Worm (Caenorhabditis elegans) whole organism, late embryonic: ENCODE results near the gene anmt-3.
A peak's percentile ranks its signal among the peaks of the same experiment; 100 is the strongest.
"Not testable (repeated sequence)": the region's sequence is repeated elsewhere in the genome, so short reads cannot be mapped to it uniquely, and the experiment has no call there.

Source experiments
- C08G9.2 ChIP-seq: sonication (generic microtip); optimal IDR thresholded peaks from 2 replicates; lab custom pipeline; 2016; ENCODE audit warnings: mild to moderate bottlenecking, missing genetic modification characterization, moderate library complexity, missing compliant biosample characterization
- K02D7.2 ChIP-seq: sonication (generic microtip); optimal IDR thresholded peaks from 2 replicates; lab custom pipeline; 2017; ENCODE audit warnings: mild to moderate bottlenecking, missing genetic modification characterization, missing compliant biosample characterization
- T23F11.4 ChIP-seq: fragments of 200-800 bp; sonication (Bioruptor generic); optimal IDR thresholded peaks from 2 replicates; lab custom pipeline; 2018; ENCODE audit warnings: mild to moderate bottlenecking, missing genetic modification characterization, missing compliant biosample characterization
- ahr-1 ChIP-seq: sonication (generic microtip); optimal IDR thresholded peaks from 2 replicates; lab custom pipeline; 2016; ENCODE audit warnings: missing genetic modification characterization, missing compliant biosample characterization
- ama-1 ChIP-seq: fragments of 150-350 bp; optimal IDR thresholded peaks from 2 replicates; lab custom pipeline; 2014
- ceh-14 ChIP-seq: sonication (generic microtip); optimal IDR thresholded peaks from 2 replicates; lab custom pipeline; 2016; ENCODE audit warnings: missing genotype, missing genetic modification characterization, missing compliant biosample characterization
- ceh-18 ChIP-seq: sonication (generic microtip); optimal IDR thresholded peaks from 2 replicates; lab custom pipeline; 2016; ENCODE audit warnings: missing genetic modification characterization, missing compliant biosample characterization
- ceh-2 ChIP-seq: sonication (generic microtip); optimal IDR thresholded peaks from 2 replicates; lab custom pipeline; 2016; ENCODE audit warnings: missing genotype, missing genetic modification characterization, missing compliant biosample characterization
- ceh-24 ChIP-seq: sonication (generic microtip); optimal IDR thresholded peaks from 2 replicates; lab custom pipeline; 2016; ENCODE audit warnings: mild to moderate bottlenecking, missing genetic modification characterization, missing compliant biosample characterization
- ceh-30 ChIP-seq: fragments of 150-350 bp; optimal IDR thresholded peaks from 2 replicates; lab custom pipeline; 2014; ENCODE audit warnings: missing biosample characterization, missing genetic modification characterization
- ceh-34 ChIP-seq: sonication (generic microtip); optimal IDR thresholded peaks from 2 replicates; lab custom pipeline; 2016; ENCODE audit warnings: mild to moderate bottlenecking, missing genetic modification characterization, missing compliant biosample characterization
- dve-1 ChIP-seq: sonication (generic microtip); optimal IDR thresholded peaks from 2 replicates; lab custom pipeline; 2017; ENCODE audit warnings: antibody characterized with exemption, mild to moderate bottlenecking, missing genetic modification characterization, missing compliant biosample characterization
- ets-4 ChIP-seq: sonication (generic microtip); optimal IDR thresholded peaks from 2 replicates; lab custom pipeline; 2016; ENCODE audit warnings: missing genetic modification characterization, missing compliant biosample characterization
- fkh-10 ChIP-seq: fragments of 150-350 bp; optimal IDR thresholded peaks from 2 replicates; lab custom pipeline; 2014; ENCODE audit warnings: missing biosample characterization, missing genetic modification reagents, missing genetic modification characterization
- hlh-15 ChIP-seq: sonication (generic microtip); optimal IDR thresholded peaks from 2 replicates; lab custom pipeline; 2016; ENCODE audit warnings: missing genetic modification characterization, missing compliant biosample characterization
- hlh-6 ChIP-seq: sonication (generic microtip); optimal IDR thresholded peaks from 2 replicates; lab custom pipeline; 2016; ENCODE audit warnings: missing genotype, missing genetic modification characterization, missing compliant biosample characterization
- lim-6 ChIP-seq: sonication (generic microtip); optimal IDR thresholded peaks from 2 replicates; lab custom pipeline; 2016; ENCODE audit warnings: missing genetic modification characterization, missing compliant biosample characterization
- lin-11 ChIP-seq: fragments of 200-800 bp; sonication (Bioruptor generic); optimal IDR thresholded peaks from 2 replicates; lab custom pipeline; 2018; ENCODE audit warnings: mild to moderate bottlenecking, missing genetic modification characterization, missing compliant biosample characterization
- madf-2 ChIP-seq: sonication (generic microtip); optimal IDR thresholded peaks from 2 replicates; lab custom pipeline; 2017; ENCODE audit warnings: missing genetic modification characterization, missing compliant biosample characterization
- mec-3 ChIP-seq: sonication (generic microtip); optimal IDR thresholded peaks from 2 replicates; lab custom pipeline; 2016; ENCODE audit warnings: borderline replicate concordance, missing genetic modification characterization, missing compliant biosample characterization
- nfya-1 ChIP-seq: sonication (generic microtip); optimal IDR thresholded peaks from 2 replicates; lab custom pipeline; 2017; ENCODE audit warnings: missing genetic modification characterization, mild to moderate bottlenecking, missing compliant biosample characterization, antibody characterized with exemption, moderate library complexity
- nhr-232 ChIP-seq: sonication (generic microtip); optimal IDR thresholded peaks from 2 replicates; lab custom pipeline; 2016; ENCODE audit warnings: missing genetic modification characterization, missing compliant biosample characterization
- odd-2 ChIP-seq: sonication (generic microtip); optimal IDR thresholded peaks from 2 replicates; lab custom pipeline; 2017; ENCODE audit warnings: antibody characterized with exemption, mild to moderate bottlenecking, missing genetic modification characterization, missing compliant biosample characterization
- pag-3 ChIP-seq: sonication (generic microtip); optimal IDR thresholded peaks from 2 replicates; lab custom pipeline; 2016; ENCODE audit warnings: missing compliant biosample characterization, missing genetic modification characterization, borderline replicate concordance
- pax-1 ChIP-seq: fragments of 150-350 bp; optimal IDR thresholded peaks from 2 replicates; lab custom pipeline; 2014; ENCODE audit warnings: missing biosample characterization, missing genetic modification characterization
- pha-2 ChIP-seq: sonication (generic microtip); optimal IDR thresholded peaks from 2 replicates; lab custom pipeline; 2017; ENCODE audit warnings: mild to moderate bottlenecking, missing genetic modification characterization, missing compliant biosample characterization
- pha-4 ChIP-seq: fragments of 150-350 bp; optimal IDR thresholded peaks from 2 replicates; lab custom pipeline; 2018; ENCODE audit warnings: missing biosample characterization, missing genetic modification reagents, missing genetic modification characterization
- ref-2 ChIP-seq: sonication (generic microtip); optimal IDR thresholded peaks from 2 replicates; lab custom pipeline; 2016; ENCODE audit warnings: missing genetic modification characterization, missing compliant biosample characterization
- rnt-1 ChIP-seq: sonication (generic microtip); optimal IDR thresholded peaks from 2 replicates; lab custom pipeline; 2016; ENCODE audit warnings: missing genetic modification characterization, missing compliant biosample characterization
- sdc-2 ChIP-seq: sonication (generic microtip); optimal IDR thresholded peaks from 2 replicates; lab custom pipeline; 2016; ENCODE audit warnings: missing genotype, missing genetic modification characterization, missing compliant biosample characterization
- sox-2 ChIP-seq: fragments of 200-800 bp; sonication (Bioruptor generic); IDR thresholded peaks from 2 replicates; pipeline ENCODE4 v1.3.6; 2022; ENCODE audit warnings: missing genetic modification reagents, missing genetic modification characterization, missing compliant biosample characterization
- sox-4 ChIP-seq: sonication (generic microtip); optimal IDR thresholded peaks from 2 replicates; lab custom pipeline; 2017; ENCODE audit warnings: mild to moderate bottlenecking, missing genetic modification characterization, inconsistent platforms, missing compliant biosample characterization
- tbx-7 ChIP-seq: sonication (generic microtip); optimal IDR thresholded peaks from 2 replicates; lab custom pipeline; 2016; ENCODE audit warnings: missing genotype, missing genetic modification characterization, missing compliant biosample characterization
- ttx-3 ChIP-seq: sonication (generic microtip); optimal IDR thresholded peaks from 2 replicates; lab custom pipeline; 2016; ENCODE audit warnings: missing genetic modification reagents, missing genetic modification characterization, missing compliant biosample characterization
- unc-42 ChIP-seq: sonication (generic microtip); optimal IDR thresholded peaks from 2 replicates; lab custom pipeline; 2016; ENCODE audit warnings: missing genotype, missing genetic modification characterization, missing compliant biosample characterization
- unc-55 ChIP-seq: sonication (generic microtip); optimal IDR thresholded peaks from 2 replicates; lab custom pipeline; 2017; ENCODE audit warnings: missing biosample characterization, missing genetic modification reagents, missing genetic modification characterization
- unc-86 ChIP-seq: sonication (generic microtip); optimal IDR thresholded peaks from 2 replicates; lab custom pipeline; 2016; ENCODE audit warnings: missing genetic modification characterization, missing compliant biosample characterization
- zip-5 ChIP-seq: sonication (generic microtip); optimal IDR thresholded peaks from 2 replicates; lab custom pipeline; 2016; ENCODE audit warnings: missing genetic modification characterization, missing compliant biosample characterization
- ztf-16 ChIP-seq: sonication (generic microtip); optimal IDR thresholded peaks from 2 replicates; lab custom pipeline; 2017; ENCODE audit warnings: missing genetic modification characterization, missing compliant biosample characterization

The anmt-3 gene

DNA sequence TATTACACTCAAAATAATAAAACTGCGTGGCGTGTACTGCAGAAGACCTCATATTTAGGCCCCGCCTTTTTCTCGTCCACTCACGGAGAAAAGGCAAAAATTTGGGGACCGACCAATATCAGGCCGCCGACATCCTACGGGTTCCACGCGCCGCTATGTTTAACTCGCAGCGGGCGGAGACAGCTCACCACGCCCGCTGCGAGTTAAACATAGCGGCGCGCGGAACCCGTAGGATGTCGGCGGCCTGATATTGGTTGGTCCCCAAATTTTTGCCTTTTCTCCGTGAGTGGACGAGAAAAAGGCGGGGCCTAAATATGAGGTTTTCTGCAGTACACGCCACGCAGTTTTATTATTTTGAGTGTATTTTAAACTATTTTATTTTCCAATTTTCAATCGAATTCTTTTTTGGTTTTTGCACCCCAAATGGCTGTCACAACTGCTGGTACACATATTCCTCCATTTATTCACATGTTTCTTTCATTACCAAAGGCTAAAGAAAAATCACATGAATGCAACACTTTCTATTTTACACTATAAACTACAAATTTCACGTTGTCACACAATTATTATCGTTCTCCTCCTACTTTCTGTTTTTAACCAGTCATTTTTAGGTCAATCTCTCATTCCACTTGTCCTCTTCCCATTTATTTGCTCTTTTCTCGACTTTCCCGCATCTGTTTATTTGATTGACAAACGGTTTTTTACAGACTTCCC, 46.1 kb upstream of the anmt-3 start, which contains the start of gene uda-1:
uda-1 (plus strand) TSS at position 708 of the 714 bp plus-strand sequence.
- TF ChIP-seq zip-5 (tag; lab: Kevin White, UChicago); nhr-232 (tag; lab: Kevin White, UChicago); dve-1: not testable (repeated sequence)

- TF ChIP-seq unc-86 (tag; lab: Kevin White, UChicago) (no peak), ets-4 (tag; lab: Kevin White, UChicago) (no peak), unc-55 (GFP tag; lab: Kevin White, UChicago) (peak; percentile 20), tbx-7 (tag; lab: Kevin White, UChicago) (no peak), nfya-1 (peak; percentile 34), ceh-18 (tag; lab: Kevin White, UChicago) (peak; percentile 18), pax-1 (peak; percentile 20), lim-6 (tag; lab: Kevin White, UChicago) (no peak), madf-2 (tag; lab: Kevin White, UChicago) (no peak), ahr-1 (tag; lab: Kevin White, UChicago) (no peak)
Measured at ce11 chrV:10003315-10003969, 45.3 kb upstream of the anmt-3 start.

ce11 chrV:10002720-10003119, 44.6 kb upstream of the anmt-3 start:
- TF ChIP-seq sox-2 (GFP tag; lab: Robert Waterston, UW) = no peak
- no peak for TF ChIP-seq pha-2 (tag; lab: Kevin White, UChicago)
- no peak for TF ChIP-seq pax-1
- no peak for TF ChIP-seq odd-2 (tag; lab: Kevin White, UChicago)
- no peak for TF ChIP-seq tbx-7 (tag; lab: Kevin White, UChicago)
- no peak for TF ChIP-seq ttx-3 (tag; lab: Kevin White, UChicago)
- TF ChIP-seq rnt-1 = no peak

DNA sequence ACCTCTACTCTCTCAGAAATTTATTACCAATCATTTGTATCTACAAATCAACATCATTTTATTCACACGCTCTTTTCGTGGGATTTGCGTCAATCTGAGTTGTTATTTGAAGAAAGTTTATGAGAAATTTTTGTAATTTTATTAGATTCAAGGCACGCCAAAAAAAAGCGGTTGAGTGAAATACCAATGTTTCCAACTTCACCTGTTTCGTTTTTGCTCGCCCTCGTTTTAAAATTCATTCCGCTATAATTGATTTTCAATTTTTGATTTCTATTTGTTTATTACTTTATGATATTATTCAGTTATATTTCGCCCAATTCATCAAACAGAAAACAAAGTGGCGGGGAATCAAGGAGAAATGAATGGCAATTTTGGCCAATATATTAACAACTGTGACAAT, 42.6 kb upstream of the anmt-3 start, which contains the start of gene K08H10.10:
K08H10.10 (plus strand) TSS at position 301 of the 400 bp plus-strand sequence.
- TF ChIP-seq hlh-15 (no peak), ceh-14 (tag; lab: Kevin White, UChicago) (no peak), sdc-2 (tag; lab: Kevin White, UChicago) (no peak), nfya-1 (no peak), mec-3 (no peak), fkh-10 (GFP tag; lab: Kevin White, UChicago) (no peak), pha-4 (tag; lab: Kevin White, UChicago) (no peak), nhr-232 (tag; lab: Kevin White, UChicago) (no peak), hlh-6 (no peak), K02D7.2 (tag; lab: Kevin White, UChicago) (no peak), ama-1 (lab: Kevin White, UChicago) (no peak), ceh-18 (tag; lab: Kevin White, UChicago) (no peak), C08G9.2 (tag; lab: Kevin White, UChicago) (no peak), madf-2 (tag; lab: Kevin White, UChicago) (no peak), pag-3 (no peak), ceh-34 (tag; lab: Kevin White, UChicago) (no peak)
- TF ChIP-seq, all 69 proteins: peak for 0

ce11 chrV:9995791-9996190, 37.7 kb upstream of the anmt-3 start, which contains the start of gene K08H10.6:
K08H10.6 (minus strand) TSS chrV:9995891.
- TF ChIP-seq zip-5 (tag; lab: Kevin White, UChicago) (no peak), ceh-34 (tag; lab: Kevin White, UChicago) (no peak)

- TF ChIP-seq ceh-2 (no peak), sox-4 (tag; lab: Kevin White, UChicago) (no peak), ahr-1 (tag; lab: Kevin White, UChicago) (no peak), ceh-30 (tag; lab: Kevin White, UChicago) (no peak), ceh-24 (tag; lab: Kevin White, UChicago) (no peak), ceh-14 (tag; lab: Kevin White, UChicago) (no peak), ets-4 (tag; lab: Kevin White, UChicago) (no peak), unc-42 (tag; lab: Kevin White, UChicago) (no peak), ztf-16 (tag; lab: Kevin White, UChicago) (no peak), mec-3 (no peak), T23F11.4 (GFP tag; lab: Kevin White, UChicago) (no peak), lin-11 (no peak), ama-1 (lab: Kevin White, UChicago) (no peak), fkh-10 (GFP tag; lab: Kevin White, UChicago) (no peak), ref-2 (tag; lab: Kevin White, UChicago) (no peak)
- TF ChIP-seq, all 69 proteins: peak for 0
Measured at ce11 chrV:9991610-9992009, 33.5 kb upstream of the anmt-3 start, which contains the start of the genes rde-1 and trpp-6. rde-1 (minus strand) TSS chrV:9991642. trpp-6 (plus strand) TSS chrV:9991895.
